Fruit fly (Drosophila melanogaster): ENCODE results near the gene CG13599.
A peak's percentile ranks its signal among the peaks of the same experiment; 100 is the strongest.

CG13599 gene

dm6 chr3R:23958091-23958838 lies 26.8 kb downstream of the CG13599 start, which contains the start of the genes GluProRS and AP-1sigma (continued):
- TF ChIP-seq D19B (GFP tag; optimal IDR thresholded peaks at IDR 0.05) (peak; percentile 67), TFAM (GFP tag; optimal IDR thresholded peaks at IDR 0.05) (no peak), fd3F (GFP tag; optimal IDR thresholded peaks at IDR 0.05) (peak; percentile 84), lmd (GFP tag; IDR thresholded peaks at IDR 0.05) (peak; percentile 97), nau (GFP tag; optimal IDR thresholded peaks at IDR 0.05) (no peak), CG5180 (GFP tag; optimal IDR thresholded peaks at IDR 0.05) (no peak), unpg (GFP tag; optimal IDR thresholded peaks at IDR 0.05) (peak; percentile 90), CG1602 (GFP tag; optimal IDR thresholded peaks at IDR 0.05) (peak; percentile 94), zf30C (GFP tag; optimal IDR thresholded peaks at IDR 0.05) (no peak), cato (GFP tag; optimal IDR thresholded peaks at IDR 0.05; ENCODE audit: borderline replicate concordance) (peak; percentile 88), YL-1 (GFP tag; optimal IDR thresholded peaks at IDR 0.05) (peak; percentile 81), danr (GFP tag; IDR thresholded peaks at IDR 0.05) (peak; percentile 93), CG6813 (GFP tag; optimal IDR thresholded peaks at IDR 0.05) (peak; percentile 59), Atf-2 (GFP tag; optimal IDR thresholded peaks at IDR 0.05) (peak; percentile 74), nmo (GFP tag; optimal IDR thresholded peaks at IDR 0.05) (peak; percentile 93), CG7786 (GFP tag; optimal IDR thresholded peaks at IDR 0.05) (peak; percentile 82), chm (GFP tag; IDR thresholded peaks at IDR 0.05) (peak; percentile 93), CG2678 (tag; optimal IDR thresholded peaks at IDR 0.05) (peak; percentile 89), HmgZ (tag; optimal IDR thresholded peaks at IDR 0.05) (peak; percentile 92), CG34224 (GFP tag; IDR thresholded peaks at IDR 0.05; ENCODE audit: partially characterized antibody) (peak; percentile 95), jigr1 (GFP tag; IDR thresholded peaks at IDR 0.05) (peak; percentile 89), CG31224 (GFP tag; IDR thresholded peaks at IDR 0.05) (peak; percentile 91), sr (GFP tag; IDR thresholded peaks at IDR 0.05) (peak; percentile 87), BEAF-32 (GFP tag; optimal IDR thresholded peaks at IDR 0.05) (peak; percentile 94), B-H2 (GFP tag; optimal IDR thresholded peaks at IDR 0.05) (peak; percentile 86), PHDP (tag; optimal IDR thresholded peaks at IDR 0.05) (peak; percentile 87), dmrt11E (tag; optimal IDR thresholded peaks at IDR 0.05) (peak; percentile 89), gfzf (GFP tag; optimal IDR thresholded peaks at IDR 0.05) (no peak), Ets97D (GFP tag; optimal IDR thresholded peaks at IDR 0.05) (peak; percentile 78), dan (GFP tag; IDR thresholded peaks at IDR 0.05) (peak; percentile 93), CG18011 (GFP tag; optimal IDR thresholded peaks at IDR 0.05) (peak; percentile 67), Meics (GFP tag; optimal IDR thresholded peaks at IDR 0.05) (peak; percentile 87), HLH54F (GFP tag; optimal IDR thresholded peaks at IDR 0.05) (peak; percentile 86), abd-A (tag; optimal IDR thresholded peaks at IDR 0.05) (no peak), ase (GFP tag; IDR thresholded peaks at IDR 0.05) (peak; percentile 94), schlank (tag; optimal IDR thresholded peaks at IDR 0.05) (peak; percentile 59), lov (optimal IDR thresholded peaks at IDR 0.05) (no peak), lov (GFP tag; IDR thresholded peaks at IDR 0.05) (peak; percentile 86; the same call in 2 of the 3 replicates), CG14965 (GFP tag; optimal IDR thresholded peaks at IDR 0.05; ENCODE audit: borderline replicate concordance) (peak; percentile 0), CG17912 (GFP tag; optimal IDR thresholded peaks at IDR 0.05) (peak; percentile 39), CG10366 (GFP tag; IDR thresholded peaks at IDR 0.05) (peak; percentile 96), Doc3 (GFP tag; IDR thresholded peaks at IDR 0.05; ENCODE audit: partially characterized antibody) (peak; percentile 93), croc (GFP tag; conservative IDR thresholded peaks at IDR 0.05) (peak; percentile 92), CG14667 (GFP tag; IDR thresholded peaks at IDR 0.05) (peak; percentile 97), CG16813 (GFP tag; IDR thresholded peaks at IDR 0.05; ENCODE audit: partially characterized antibody) (peak; percentile 97), Tbp (GFP tag; optimal IDR thresholded peaks at IDR 0.05) (no peak), CG17359 (tag; optimal IDR thresholded peaks at IDR 0.05) (peak; percentile 84), trh (GFP tag; optimal IDR thresholded peaks at IDR 0.05) (peak; percentile 78), salm (tag; optimal IDR thresholded peaks at IDR 0.05) (peak; percentile 52)
